Fruit fly (Drosophila melanogaster): ENCODE data around the gene CG4598.

DNA sequence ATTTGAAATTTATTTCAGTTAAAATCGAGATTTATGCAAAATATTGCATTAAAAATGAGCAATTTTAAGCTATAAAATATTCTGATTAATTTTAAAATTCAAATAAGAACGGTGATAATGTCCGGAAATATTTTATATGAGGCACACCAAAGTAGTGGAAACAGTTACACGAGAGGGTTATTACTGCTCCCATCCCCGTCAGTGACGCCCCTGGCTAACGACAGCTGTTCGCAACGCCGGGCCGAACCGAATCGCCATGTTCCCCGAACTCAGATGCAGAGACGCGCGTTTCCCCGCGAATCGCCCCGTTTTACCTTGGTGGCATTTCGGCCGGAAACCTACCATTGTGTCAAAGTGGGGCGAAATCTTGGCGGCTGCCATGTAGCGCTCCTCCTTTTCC, 6.6 kb upstream of the CG4598 start:
- TF ChIP-seq pad (GFP tag; optimal IDR thresholded peaks at IDR 0.05) (no peak), kay (GFP tag; ENCODE audit: borderline replicate concordance) (no peak), Hr96 (GFP tag; optimal IDR thresholded peaks at IDR 0.05) (no peak)
